Worm (Caenorhabditis elegans): ENCODE measurements around the gene srh-276.

ce11 chrV:15563985-15564384 is 34.8 kb downstream of the srh-276 start:
- TF ChIP-seq ref-1 (GFP tag; conservative IDR thresholded peaks at IDR 0.05), result no peak
- no peak for TF ChIP-seq klf-2 (GFP tag; conservative IDR thresholded peaks at IDR 0.05)

Data from whole organism, midembryonic.